Fruit fly (Drosophila melanogaster) ovary, adult (tissue): ENCODE results near the gene CG11842.

ENCODE experiments used
- CG17801 ChIP-seq: fragments of 200-800 bp; optimal IDR thresholded peaks from 2 replicates; lab custom pipeline; 2019; ENCODE audit warnings: missing biosample characterization, mild to moderate bottlenecking, missing genetic modification characterization, moderate library complexity; ENCODE audit not compliant: partially characterized antibody

CG11842 gene

dm6 chr3R:29052380-29052779, at the start of gene CG11842:
CG11842 (plus strand) TSS chr3R:29052680.
- no peak for TF ChIP-seq CG17801

dm6 chr3R:29004884-29005621, 47.4 kb upstream of the CG11842 start:
- TF ChIP-seq CG17801 = peak; percentile 3

dm6 chr3R:29005622-29006018, 46.9 kb upstream of the CG11842 start:
- no peak for TF ChIP-seq CG17801

dm6 chr3R:29011144-29011543, 41.3 kb upstream of the CG11842 start:
- no peak for TF ChIP-seq CG17801

dm6 chr3R:29020366-29020765, 32.1 kb upstream of the CG11842 start, which contains the start of gene wat:
wat (minus strand) TSS chr3R:29020406.
- TF ChIP-seq CG17801 = no peak

dm6 chr3R:29024671-29025070, 27.8 kb upstream of the CG11842 start, which contains the start of gene CG14518:
CG14518 (plus strand) TSS chr3R:29024971.
- TF ChIP-seq CG17801 = no peak

- TF ChIP-seq CG17801 = peak; percentile 32
Measured at dm6 chr3R:29027122-29027521, 25.4 kb upstream of the CG11842 start, which contains the start of the genes eIF4E6 and CG1951. eIF4E6 (minus strand) TSS chr3R:29027174. CG1951 (plus strand) TSS chr3R:29027236.

- no peak for TF ChIP-seq CG17801
Measured at dm6 chr3R:29032542-29032941, 19.9 kb upstream of the CG11842 start, which contains the start of gene Ssl2. Ssl2 (minus strand) TSS chr3R:29032642.

dm6 chr3R:29033909-29034629, 18.4 kb upstream of the CG11842 start, which contains the start of the genes beta4GalNAcTB and Cpsf100:
beta4GalNAcTB (minus strand) TSS chr3R:29034008.
Cpsf100 (plus strand) TSS chr3R:29034573.
- peak; percentile 40 for TF ChIP-seq CG17801

- peak; percentile 50 for TF ChIP-seq CG17801
Measured at dm6 chr3R:29038960-29039581, 13.4 kb upstream of the CG11842 start, which contains the start of the genes Slu7 and Pkc98E. Slu7 (minus strand) TSS chr3R:29039071. Pkc98E (plus strand) TSS chr3R:29039156.

- peak; percentile 20 for TF ChIP-seq CG17801
Measured at dm6 chr3R:29039704-29040430, 12.6 kb upstream of the CG11842 start.

- TF ChIP-seq CG17801 = peak; percentile 48
Measured at dm6 chr3R:29040526-29041195, 11.8 kb upstream of the CG11842 start.

dm6 chr3R:29049055-29049722, 3.3 kb upstream of the CG11842 start, which contains the start of gene CG11837:
CG11837 (plus strand) TSS chr3R:29049493.
- TF ChIP-seq CG17801 = no peak

dm6 chr3R:29050756-29051155, 1.7 kb upstream of the CG11842 start, which contains the start of gene CG11841:
CG11841 (plus strand) TSS chr3R:29051056.
- TF ChIP-seq CG17801 = no peak

dm6 chr3R:29054047-29054446, 1.6 kb downstream of the CG11842 start, which contains the start of gene CG11843:
CG11843 (plus strand) TSS chr3R:29054347.
- TF ChIP-seq CG17801 = no peak
